Worm (Caenorhabditis elegans) whole organism, young adult: ENCODE results near the gene F57G8.7.
A peak's percentile ranks its signal among the peaks of the same experiment; 100 is the strongest.

Experiments used
- C17E4.6 ChIP-seq: fragments of 200-800 bp; sonication (Bioruptor generic); IDR thresholded peaks from 2 replicates; pipeline ENCODE4 v1.3.6; 2022; ENCODE audit warnings: missing genetic modification reagents, missing genetic modification characterization, missing compliant biosample characterization
- D2030.7 ChIP-seq: fragments of 200-800 bp; sonication (Bioruptor generic); IDR thresholded peaks from 2 replicates; pipeline ENCODE4 v1.3.6; 2022; ENCODE audit warnings: missing genetic modification reagents, missing genetic modification characterization, missing compliant biosample characterization
- F22D6.2 ChIP-seq: sonication (generic microtip); optimal IDR thresholded peaks from 2 replicates; lab custom pipeline; 2016; ENCODE audit warnings: mild to moderate bottlenecking, missing genetic modification characterization, missing compliant biosample characterization
- F37B4.10 ChIP-seq: fragments of 200-800 bp; sonication (Bioruptor generic); IDR thresholded peaks from 2 replicates; pipeline ENCODE4 v1.3.6; 2022; ENCODE audit warnings: missing genetic modification characterization, missing compliant biosample characterization
- F49E8.2 ChIP-seq: sonication (generic microtip); optimal IDR thresholded peaks from 3 replicates; lab custom pipeline; 2017; ENCODE audit warnings: missing genetic modification characterization, mild to moderate bottlenecking, missing compliant biosample characterization, antibody characterized with exemption, moderate library complexity; ENCODE audit not compliant: insufficient read depth
- F57C9.4 ChIP-seq: sonication (generic microtip); optimal IDR thresholded peaks from 2 replicates; lab custom pipeline; 2017; ENCODE audit warnings: mild to moderate bottlenecking, missing genetic modification characterization, missing compliant biosample characterization
- K11D2.4 ChIP-seq: fragments of 200-800 bp; sonication (Bioruptor generic); IDR thresholded peaks from 2 replicates; pipeline ENCODE4 v1.3.6; 2022; ENCODE audit warnings: missing genetic modification reagents, missing genetic modification characterization, missing compliant biosample characterization
- K12H6.12 ChIP-seq: fragments of 200-800 bp; sonication (Bioruptor generic); optimal IDR thresholded peaks from 2 replicates; lab custom pipeline; 2018; ENCODE audit warnings: mild to moderate bottlenecking, missing genetic modification characterization, missing compliant biosample characterization
- Y53G8AR.9 ChIP-seq: fragments of 200-800 bp; sonication (Bioruptor generic); conservative IDR thresholded peaks from 2 replicates; pipeline ENCODE4 v1.3.6; 2022; ENCODE audit warnings: missing genetic modification reagents, missing genetic modification characterization, missing compliant biosample characterization
- Y56A3A.18 ChIP-seq: fragments of 200-800 bp; sonication (Bioruptor generic); IDR thresholded peaks from 2 replicates; pipeline ENCODE4 v1.3.6; 2022; ENCODE audit warnings: missing genetic modification reagents, missing genetic modification characterization, missing compliant biosample characterization
- Y79H2A.3 ChIP-seq: fragments of 200-800 bp; sonication (Bioruptor generic); conservative IDR thresholded peaks from 2 replicates; pipeline ENCODE4 v1.3.6; 2022; ENCODE audit warnings: missing genetic modification reagents, missing genetic modification characterization, missing compliant biosample characterization
- ZK185.1 ChIP-seq: sonication (generic microtip); optimal IDR thresholded peaks from 2 replicates; lab custom pipeline; 2016; ENCODE audit warnings: mild to moderate bottlenecking, missing genetic modification characterization, missing compliant biosample characterization; ENCODE audit not compliant: poor library complexity, severe bottlenecking
- aptf-3 ChIP-seq: fragments of 200-800 bp; sonication (Bioruptor generic); IDR thresholded peaks from 2 replicates; pipeline ENCODE4 v1.3.6; 2022; ENCODE audit warnings: missing genetic modification characterization, missing compliant biosample characterization
- athp-1 ChIP-seq: sonication (generic microtip); optimal IDR thresholded peaks from 2 replicates; lab custom pipeline; 2017; ENCODE audit warnings: mild to moderate bottlenecking, missing genetic modification characterization, missing compliant biosample characterization
- attf-5 ChIP-seq: fragments of 200-800 bp; sonication (Bioruptor generic); optimal IDR thresholded peaks from 2 replicates; lab custom pipeline; 2018; ENCODE audit warnings: mild to moderate bottlenecking, missing genetic modification characterization, missing compliant biosample characterization
- ceh-100 ChIP-seq: fragments of 200-800 bp; sonication (Bioruptor generic); IDR thresholded peaks from 2 replicates; pipeline ENCODE4 v1.3.6; 2022; ENCODE audit warnings: missing genetic modification reagents, missing genetic modification characterization, missing compliant biosample characterization
- ceh-40 ChIP-seq: fragments of 200-800 bp; sonication (Bioruptor generic); IDR thresholded peaks from 2 replicates; pipeline ENCODE4 v1.3.6; 2022; ENCODE audit warnings: missing genetic modification characterization, missing compliant biosample characterization
- die-1 ChIP-seq: sonication (generic microtip); optimal IDR thresholded peaks from 2 replicates; lab custom pipeline; 2016; ENCODE audit warnings: missing genotype, mild to moderate bottlenecking, missing genetic modification characterization, missing compliant biosample characterization
- dox-1 ChIP-seq: fragments of 200-800 bp; sonication (Bioruptor generic); IDR thresholded peaks from 2 replicates; pipeline ENCODE4 v1.3.6; 2022; ENCODE audit warnings: missing genetic modification reagents, missing genetic modification characterization, missing compliant biosample characterization
- dpff-1 ChIP-seq: sonication (generic microtip); optimal IDR thresholded peaks from 2 replicates; lab custom pipeline; 2017; ENCODE audit warnings: mild to moderate bottlenecking, missing genetic modification characterization, missing compliant biosample characterization
- ets-4 ChIP-seq: fragments of 200-800 bp; sonication (Bioruptor generic); optimal IDR thresholded peaks from 2 replicates; lab custom pipeline; 2018; ENCODE audit warnings: mild to moderate bottlenecking, missing genetic modification characterization, missing compliant biosample characterization
- fkh-3 ChIP-seq: sonication (generic microtip); optimal IDR thresholded peaks from 2 replicates; lab custom pipeline; 2016; ENCODE audit warnings: mild to moderate bottlenecking, missing genetic modification characterization, missing compliant biosample characterization
- gei-17 ChIP-seq: fragments of 200-800 bp; sonication (Bioruptor generic); optimal IDR thresholded peaks from 2 replicates; lab custom pipeline; 2018; ENCODE audit warnings: mild to moderate bottlenecking, missing genetic modification characterization, missing compliant biosample characterization
- him-1 ChIP-seq: sonication (generic microtip); optimal IDR thresholded peaks from 2 replicates; lab custom pipeline; 2016; ENCODE audit warnings: missing genotype, missing genetic modification reagents, missing genetic modification characterization, missing compliant biosample characterization
- hmg-1.2 ChIP-seq: fragments of 200-800 bp; sonication (Bioruptor generic); IDR thresholded peaks from 2 replicates; pipeline ENCODE4 v1.3.6; 2022; ENCODE audit warnings: missing genetic modification reagents, missing genetic modification characterization, missing compliant biosample characterization
- let-526 ChIP-seq: fragments of 200-800 bp; sonication (Bioruptor generic); IDR thresholded peaks from 2 replicates; pipeline ENCODE4 v1.3.6; 2022; ENCODE audit warnings: missing genetic modification reagents, missing genetic modification characterization, missing compliant biosample characterization
- lin-26 ChIP-seq: fragments of 200-800 bp; sonication (Bioruptor generic); IDR thresholded peaks from 2 replicates; pipeline ENCODE4 v1.3.6; 2022; ENCODE audit warnings: missing genetic modification reagents, missing genetic modification characterization, missing compliant biosample characterization
- lin-40 ChIP-seq: sonication (generic microtip); optimal IDR thresholded peaks from 2 replicates; lab custom pipeline; 2016; ENCODE audit warnings: missing genetic modification characterization, mild to moderate bottlenecking, missing compliant biosample characterization, missing genotype, missing genetic modification reagents
- lir-1 ChIP-seq: fragments of 200-800 bp; sonication (Bioruptor generic); conservative IDR thresholded peaks from 2 replicates; pipeline ENCODE4 v1.3.6; 2022; ENCODE audit warnings: missing genetic modification reagents, missing genetic modification characterization, missing compliant biosample characterization
- lsl-1 ChIP-seq: fragments of 200-800 bp; sonication (Bioruptor generic); optimal IDR thresholded peaks from 2 replicates; lab custom pipeline; 2018; ENCODE audit warnings: mild to moderate bottlenecking, missing genetic modification characterization, moderate library complexity, missing compliant biosample characterization
- lsy-27 ChIP-seq: sonication (generic microtip); optimal IDR thresholded peaks from 2 replicates; lab custom pipeline; 2017; ENCODE audit warnings: missing genetic modification characterization, mild to moderate bottlenecking, missing compliant biosample characterization, antibody characterized with exemption, missing genotype, borderline replicate concordance; ENCODE audit not compliant: insufficient read depth
- madf-3 ChIP-seq: fragments of 200-800 bp; sonication (Bioruptor generic); IDR thresholded peaks from 2 replicates; pipeline ENCODE4 v1.3.6; 2022; ENCODE audit warnings: missing genetic modification reagents, missing genetic modification characterization, missing compliant biosample characterization
- mel-28 ChIP-seq: sonication (generic microtip); optimal IDR thresholded peaks from 2 replicates; lab custom pipeline; 2016; ENCODE audit warnings: borderline replicate concordance, mild to moderate bottlenecking, missing genetic modification characterization, missing compliant biosample characterization
- mes-4 ChIP-seq: sonication (generic microtip); optimal IDR thresholded peaks from 2 replicates; lab custom pipeline; 2016; ENCODE audit warnings: missing genotype, missing genetic modification characterization, missing compliant biosample characterization
- nfyb-1 ChIP-seq: fragments of 200-800 bp; sonication (Bioruptor generic); IDR thresholded peaks from 2 replicates; pipeline ENCODE4 v1.3.6; 2022; ENCODE audit warnings: missing genetic modification reagents, missing genetic modification characterization, missing compliant biosample characterization
- nhr-27 ChIP-seq: fragments of 200-800 bp; sonication (Bioruptor generic); optimal IDR thresholded peaks from 2 replicates; lab custom pipeline; 2018; ENCODE audit warnings: mild to moderate bottlenecking, missing genetic modification characterization, moderate library complexity, missing compliant biosample characterization
- nhr-90 ChIP-seq: sonication (generic microtip); optimal IDR thresholded peaks from 2 replicates; lab custom pipeline; 2016; ENCODE audit warnings: missing genotype, mild to moderate bottlenecking, missing genetic modification characterization, missing compliant biosample characterization
- rpc-1 ChIP-seq, 2 experiments: fragments of 150-350 bp in 1 of 2; sonication (generic microtip) in 1 of 2; optimal IDR thresholded peaks; 2 replicates each; lab custom pipeline; 2014 to 2018; ENCODE audit warnings: missing biosample characterization in 1 of 2, missing genetic modification characterization in 1 of 2, missing genetic modification reagents in 1 of 2, missing genotype in 1 of 2
- sdz-38 ChIP-seq: sonication (generic microtip); optimal IDR thresholded peaks from 2 replicates; lab custom pipeline; 2016; ENCODE audit warnings: missing genotype, missing genetic modification characterization, missing compliant biosample characterization
- snpc-1.1 ChIP-seq: sonication (generic microtip); optimal IDR thresholded peaks from 2 replicates; lab custom pipeline; 2017; ENCODE audit warnings: missing genetic modification characterization, mild to moderate bottlenecking, missing compliant biosample characterization, antibody characterized with exemption, moderate library complexity, missing genotype, missing genetic modification reagents; ENCODE audit not compliant: insufficient read depth
- snpc-4 ChIP-seq, 5 experiments: fragments of 150-350 bp in 1 of 5; sonication (generic microtip) in 4 of 5; optimal IDR thresholded peaks; 2 replicates each; lab custom pipeline; 2014 to 2018; ENCODE audit warnings: missing genetic modification characterization in 5 of 5, missing biosample characterization in 3 of 5, antibody characterized with exemption in 2 of 5, mild to moderate bottlenecking in 2 of 5, missing compliant biosample characterization in 2 of 5, missing genotype in 2 of 5, moderate library complexity in 2 of 5, missing genetic modification reagents in 1 of 5
- somi-1 ChIP-seq: fragments of 200-800 bp; sonication (Bioruptor generic); optimal IDR thresholded peaks from 2 replicates; lab custom pipeline; 2018; ENCODE audit warnings: mild to moderate bottlenecking, missing genetic modification characterization, missing compliant biosample characterization
- sptf-2 ChIP-seq: fragments of 200-800 bp; sonication (Bioruptor generic); optimal IDR thresholded peaks from 2 replicates; lab custom pipeline; 2018; ENCODE audit warnings: mild to moderate bottlenecking, missing genetic modification characterization, missing compliant biosample characterization
- ztf-18 ChIP-seq: sonication (generic microtip); optimal IDR thresholded peaks from 2 replicates; lab custom pipeline; 2016; ENCODE audit warnings: missing genotype, mild to moderate bottlenecking, missing genetic modification characterization, missing compliant biosample characterization
- ztf-22 ChIP-seq: fragments of 200-800 bp; sonication (Bioruptor generic); optimal IDR thresholded peaks from 2 replicates; lab custom pipeline; 2018; ENCODE audit warnings: mild to moderate bottlenecking, missing genetic modification characterization, moderate library complexity, missing compliant biosample characterization
- ztf-26 ChIP-seq: sonication (generic microtip); optimal IDR thresholded peaks from 2 replicates; lab custom pipeline; 2017; ENCODE audit warnings: missing genetic modification characterization, missing compliant biosample characterization
- ztf-3 ChIP-seq: fragments of 200-800 bp; sonication (Bioruptor generic); optimal IDR thresholded peaks from 2 replicates; lab custom pipeline; 2018; ENCODE audit warnings: mild to moderate bottlenecking, missing genetic modification characterization, missing compliant biosample characterization

The F57G8.7 gene

ce11 chrV:16370039-16370438, 41.1 kb downstream of the F57G8.7 start (continued):
- TF ChIP-seq fkh-3 (tag; lab: Kevin White, UChicago) (peak; percentile 88), F57C9.4 (peak; percentile 61), ztf-22 (no peak), let-526 (GFP tag; lab: Robert Waterston, UW) (peak; percentile 70; the same call in 1 of the 2 replicates), gei-17 (GFP tag; lab: Kevin White, UChicago) (peak; percentile 45), ztf-26 (tag; lab: Kevin White, UChicago) (peak; percentile 86), C17E4.6 (GFP tag; lab: Robert Waterston, UW) (no peak), lsy-27 (tag; lab: Kevin White, UChicago) (peak; percentile 59), athp-1 (tag; lab: Kevin White, UChicago) (peak; percentile 89), rpc-1 (optimal IDR thresholded peaks at IDR 0.05; lab: Kevin White, UChicago) (peak; percentile 92), rpc-1 (tag; optimal IDR thresholded peaks at IDR 0.05; lab: Kevin White, UChicago) (peak; percentile 88), F22D6.2 (tag; lab: Kevin White, UChicago) (peak; percentile 27), K11D2.4 (peak; percentile 73), F49E8.2 (tag; lab: Kevin White, UChicago) (peak; percentile 65), attf-5 (GFP tag; lab: Kevin White, UChicago) (peak; percentile 83), snpc-4 (GFP tag; optimal IDR thresholded peaks at IDR 0.05; lab: Kevin White, UChicago) (peak; percentile 80), snpc-4 (tag; optimal IDR thresholded peaks at IDR 0.05; lab: Kevin White, UChicago) (peak; percentile 39 to 89 (median 82)), lin-26 (GFP tag; lab: Robert Waterston, UW) (peak; percentile 93), Y53G8AR.9 (GFP tag; lab: Robert Waterston, UW) (peak; percentile 83), hmg-1.2 (GFP tag; lab: Robert Waterston, UW) (peak; percentile 77), snpc-1.1 (tag; lab: Kevin White, UChicago) (peak; percentile 50), ztf-18 (peak; percentile 76), lin-40 (tag; lab: Kevin White, UChicago) (peak; percentile 72), madf-3 (GFP tag; lab: Robert Waterston, UW) (peak; percentile 69; the same call in 1 of the 2 replicates), lir-1 (no peak), sptf-2 (GFP tag; lab: Kevin White, UChicago) (peak; percentile 70), ets-4 (GFP tag; lab: Kevin White, UChicago) (peak; percentile 71), K12H6.12 (tag; lab: Kevin White, UChicago) (peak; percentile 61), nhr-27 (tag; lab: Kevin White, UChicago) (peak; percentile 67), F37B4.10 (GFP tag; lab: Robert Waterston, UW) (0 out of 2 replicates have a peak, but pooled peaks have one; percentile 92), him-1 (tag; lab: Kevin White, UChicago) (peak; percentile 85), Y56A3A.18 (GFP tag; lab: Robert Waterston, UW) (peak; percentile 92), dox-1 (GFP tag; lab: Robert Waterston, UW) (peak; percentile 92), sdz-38 (tag; lab: Kevin White, UChicago) (no peak), mes-4 (tag; lab: Kevin White, UChicago) (peak; percentile 38), lsl-1 (GFP tag; lab: Kevin White, UChicago) (peak; percentile 54), D2030.7 (GFP tag; lab: Robert Waterston, UW) (peak; percentile 89), Y79H2A.3 (GFP tag; lab: Robert Waterston, UW) (0 out of 2 replicates have a peak, but pooled peaks have one; percentile 58), mel-28 (peak; percentile 50), die-1 (tag; lab: Kevin White, UChicago) (peak; percentile 94), aptf-3 (GFP tag; lab: Robert Waterston, UW) (0 out of 2 replicates have a peak, but pooled peaks have one; percentile 35), ztf-3 (peak; percentile 23), somi-1 (peak; percentile 45), dpff-1 (tag; lab: Kevin White, UChicago) (peak; percentile 77), nhr-90 (peak; percentile 95), nfyb-1 (GFP tag; lab: Robert Waterston, UW) (peak; percentile 88), ceh-40 (GFP tag; lab: Robert Waterston, UW) (no peak), ceh-100 (GFP tag; lab: Robert Waterston, UW) (peak; percentile 69), ZK185.1 (tag; lab: Kevin White, UChicago) (no peak)
